Fruit fly (Drosophila melanogaster): ENCODE data around the gene CG4907.

Gene CG4907

DNA sequence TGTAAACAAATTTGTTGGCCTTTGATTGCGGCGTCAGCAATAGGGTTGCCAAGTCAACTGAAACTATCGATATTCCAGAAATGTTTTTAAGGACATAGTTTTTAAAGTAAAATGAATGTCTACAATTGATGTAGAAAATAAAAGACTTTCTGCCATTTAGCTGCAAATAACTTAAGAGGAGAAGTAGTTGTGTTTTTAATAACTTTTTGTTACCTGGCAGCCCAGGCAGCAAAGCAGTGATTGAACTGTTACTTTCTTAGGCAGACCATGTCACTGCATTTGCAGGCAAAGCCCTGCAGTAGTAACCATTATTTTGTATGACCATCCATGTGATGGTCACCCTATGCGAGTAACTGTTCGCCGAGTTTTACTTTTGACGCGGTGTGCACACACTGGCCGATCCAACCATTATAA, 40.0 kb upstream of the CG4907 start, which contains the start of the genes rumi, CG7029 and Usp12-46 (continued):
- TF ChIP-seq Abd-B (GFP tag; optimal IDR thresholded peaks at IDR 0.05): peak; percentile 84
- TF ChIP-seq CG8290 (GFP tag; optimal IDR thresholded peaks at IDR 0.05): peak; percentile 83
- peak in 1 of 2 experiments; percentile 86 for TF ChIP-seq CG8290 (tag; optimal IDR thresholded peaks at IDR 0.05)
- peak; percentile 84 for TF ChIP-seq CG33557 (GFP tag; optimal IDR thresholded peaks at IDR 0.05)
- peak; percentile 80 for TF ChIP-seq pb (GFP tag; optimal IDR thresholded peaks at IDR 0.05)
- TF ChIP-seq CG18011 (GFP tag; optimal IDR thresholded peaks at IDR 0.05): peak; percentile 67
- peak; percentile 85 for TF ChIP-seq sisA (GFP tag; IDR thresholded peaks at IDR 0.05)
- peak; percentile 53; the same call in 1 of the 2 replicates for TF ChIP-seq Taf1 (GFP tag; IDR thresholded peaks at IDR 0.05)
- peak; percentile 79 for TF ChIP-seq CG16815 (GFP tag; optimal IDR thresholded peaks at IDR 0.05)
- TF ChIP-seq fd64A (GFP tag; optimal IDR thresholded peaks at IDR 0.05): no peak
- peak; percentile 59 for TF ChIP-seq wor (GFP tag; IDR thresholded peaks at IDR 0.05)
- TF ChIP-seq da (GFP tag; optimal IDR thresholded peaks at IDR 0.05): peak; percentile 85
- peak; percentile 80 for TF ChIP-seq Myb (GFP tag; optimal IDR thresholded peaks at IDR 0.05)
- peak; percentile 77 for TF ChIP-seq CG5953 (GFP tag; IDR thresholded peaks at IDR 0.05)
- TF ChIP-seq YL-1 (GFP tag; optimal IDR thresholded peaks at IDR 0.05): peak; percentile 70
- TF ChIP-seq schlank (tag; optimal IDR thresholded peaks at IDR 0.05): peak; percentile 59
- TF ChIP-seq CG7745 (tag; optimal IDR thresholded peaks at IDR 0.05): no peak
- no peak for TF ChIP-seq CG2678 (tag; optimal IDR thresholded peaks at IDR 0.05)
- TF ChIP-seq CG11696 (GFP tag; IDR thresholded peaks at IDR 0.05): peak; percentile 53; the same call in 1 of the 2 replicates
- 0 out of 2 replicates have a peak, but pooled peaks have one; percentile 20 for TF ChIP-seq rib (GFP tag; IDR thresholded peaks at IDR 0.05)
- TF ChIP-seq CoRest (tag; optimal IDR thresholded peaks at IDR 0.05): peak; percentile 87
- peak; percentile 59 for TF ChIP-seq CG11723 (GFP tag; optimal IDR thresholded peaks at IDR 0.05)
- TF ChIP-seq sna (GFP tag; IDR thresholded peaks at IDR 0.05; ENCODE audit: partially characterized antibody): peak; percentile 83
- TF ChIP-seq CG15601 (tag; optimal IDR thresholded peaks at IDR 0.05): peak; percentile 85
- TF ChIP-seq dm (GFP tag; optimal IDR thresholded peaks at IDR 0.05): peak; percentile 76
- TF ChIP-seq MESR4 (GFP tag; optimal IDR thresholded peaks at IDR 0.05): no peak
- TF ChIP-seq Blimp-1 (GFP tag; optimal IDR thresholded peaks at IDR 0.05): peak; percentile 78
- TF ChIP-seq CG15073 (GFP tag; optimal IDR thresholded peaks at IDR 0.05): peak; percentile 43
- peak; percentile 67 for TF ChIP-seq CG3838 (GFP tag; optimal IDR thresholded peaks at IDR 0.05)
- TF ChIP-seq Atf6 (GFP tag; IDR thresholded peaks at IDR 0.05): peak; percentile 87
- TF ChIP-seq CG8388 (GFP tag; optimal IDR thresholded peaks at IDR 0.05): peak; percentile 86
- TF ChIP-seq gcm (GFP tag; optimal IDR thresholded peaks at IDR 0.05): peak; percentile 74
- TF ChIP-seq chn (GFP tag; optimal IDR thresholded peaks at IDR 0.05): peak; percentile 90
- peak; percentile 74 for TF ChIP-seq CrebB (tag; optimal IDR thresholded peaks at IDR 0.05)
- TF ChIP-seq mld (GFP tag; IDR thresholded peaks at IDR 0.05; ENCODE audit: partially characterized antibody): peak; percentile 46; the same call in 1 of the 3 replicates
- peak; percentile 90 for TF ChIP-seq phol (tag; optimal IDR thresholded peaks at IDR 0.05)
- TF ChIP-seq CG12659 (GFP tag; optimal IDR thresholded peaks at IDR 0.05): peak; percentile 93
- no peak for TF ChIP-seq abd-A (tag; optimal IDR thresholded peaks at IDR 0.05)
- peak; percentile 69; the same call in 1 of the 2 replicates for TF ChIP-seq ham (GFP tag; IDR thresholded peaks at IDR 0.05)
- TF ChIP-seq Dbx (GFP tag; IDR thresholded peaks at IDR 0.05): peak; percentile 87
- peak; percentile 73 for TF ChIP-seq CG10959 (GFP tag; IDR thresholded peaks at IDR 0.05)
- TF ChIP-seq CG17359 (tag; optimal IDR thresholded peaks at IDR 0.05): peak; percentile 84
- 0 out of 2 replicates have a peak, but pooled peaks have one; percentile 55 for TF ChIP-seq seq (GFP tag; IDR thresholded peaks at IDR 0.05)
- TF ChIP-seq PHDP (tag; optimal IDR thresholded peaks at IDR 0.05): peak; percentile 85
- peak; percentile 83 for TF ChIP-seq H2.0 (GFP tag; IDR thresholded peaks at IDR 0.05)
- TF ChIP-seq MTF-1 (GFP tag; optimal IDR thresholded peaks at IDR 0.05; ENCODE audit: borderline replicate concordance): peak; percentile 46
- TF ChIP-seq Ravus (GFP tag; IDR thresholded peaks at IDR 0.05): peak; percentile 30
- no peak for TF ChIP-seq D (optimal IDR thresholded peaks at IDR 0.05)
- TF ChIP-seq D (GFP tag; optimal IDR thresholded peaks at IDR 0.05): peak; percentile 69
- TF ChIP-seq Fer2 (tag; optimal IDR thresholded peaks at IDR 0.05): peak; percentile 66

Data from whole organism, embryonic.